Worm (Caenorhabditis elegans) whole organism, mixed stage, embryonic: ENCODE results near the gene pmp-2.

Experiments used
- M03D4.4 ChIP-seq: sonication (generic microtip); optimal IDR thresholded peaks from 2 replicates; lab custom pipeline; 2017; ENCODE audit warnings: mild to moderate bottlenecking, missing genetic modification characterization, missing compliant biosample characterization
- bed-3 ChIP-seq: fragments of 200-800 bp; sonication (Bioruptor generic); optimal IDR thresholded peaks from 3 replicates; lab custom pipeline; 2018; ENCODE audit warnings: mild to moderate bottlenecking, missing genetic modification characterization, moderate library complexity, missing compliant biosample characterization
- blmp-1 ChIP-seq: fragments of 150-350 bp; optimal IDR thresholded peaks from 2 replicates; lab custom pipeline; 2014; ENCODE audit warnings: missing biosample characterization, missing genetic modification characterization
- ceh-43 ChIP-seq: fragments of 200-800 bp; sonication (Bioruptor generic); optimal IDR thresholded peaks from 2 replicates; lab custom pipeline; 2018; ENCODE audit warnings: mild to moderate bottlenecking, missing genetic modification characterization, moderate library complexity, missing compliant biosample characterization
- ceh-83 ChIP-seq: fragments of 200-800 bp; sonication (Bioruptor generic); optimal IDR thresholded peaks from 2 replicates; lab custom pipeline; 2018; ENCODE audit warnings: mild to moderate bottlenecking, missing genetic modification characterization, missing compliant biosample characterization
- ces-1 ChIP-seq: fragments of 150-350 bp; optimal IDR thresholded peaks from 2 replicates; lab custom pipeline; 2014; ENCODE audit warnings: missing biosample characterization, missing genetic modification reagents, missing genetic modification characterization
- cnd-1 ChIP-seq: fragments of 200-800 bp; sonication (Bioruptor generic); optimal IDR thresholded peaks from 2 replicates; lab custom pipeline; 2018; ENCODE audit warnings: mild to moderate bottlenecking, missing genetic modification characterization, missing compliant biosample characterization
- drap-1 ChIP-seq: fragments of 200-800 bp; sonication (Bioruptor generic); optimal IDR thresholded peaks from 3 replicates; lab custom pipeline; 2018; ENCODE audit warnings: mild to moderate bottlenecking, missing genetic modification characterization, missing compliant biosample characterization
- elt-1 ChIP-seq: sonication (generic microtip); optimal IDR thresholded peaks from 2 replicates; lab custom pipeline; 2017; ENCODE audit warnings: missing genetic modification characterization, mild to moderate bottlenecking, missing compliant biosample characterization, antibody characterized with exemption, moderate library complexity, borderline replicate concordance; ENCODE audit not compliant: insufficient read depth
- elt-3 ChIP-seq: fragments of 150-350 bp; optimal IDR thresholded peaks from 2 replicates; lab custom pipeline; 2014; ENCODE audit warnings: missing biosample characterization, missing genetic modification characterization
- flh-1 ChIP-seq: fragments of 200-800 bp; sonication (Bioruptor generic); optimal IDR thresholded peaks from 2 replicates; lab custom pipeline; 2018; ENCODE audit warnings: mild to moderate bottlenecking, missing genetic modification characterization, moderate library complexity, missing compliant biosample characterization
- ham-2 ChIP-seq: fragments of 200-800 bp; sonication (Bioruptor generic); optimal IDR thresholded peaks from 2 replicates; lab custom pipeline; 2018; ENCODE audit warnings: mild to moderate bottlenecking, missing genetic modification characterization, missing compliant biosample characterization
- hlh-1 ChIP-seq: fragments of 150-350 bp; optimal IDR thresholded peaks from 2 replicates; lab custom pipeline; 2014; ENCODE audit warnings: missing biosample characterization, missing genetic modification reagents, missing genetic modification characterization
- lin-13 ChIP-seq: fragments of 150-350 bp; optimal IDR thresholded peaks from 2 replicates; lab custom pipeline; 2014; ENCODE audit warnings: missing biosample characterization, missing genetic modification characterization
- lin-32 ChIP-seq: fragments of 200-800 bp; sonication (Bioruptor generic); optimal IDR thresholded peaks from 2 replicates; lab custom pipeline; 2018; ENCODE audit warnings: mild to moderate bottlenecking, missing genetic modification characterization, missing compliant biosample characterization
- lsy-2 ChIP-seq: fragments of 150-350 bp; optimal IDR thresholded peaks from 2 replicates; lab custom pipeline; 2014; ENCODE audit warnings: missing biosample characterization, missing genetic modification characterization
- mab-5 ChIP-seq: fragments of 150-350 bp; optimal IDR thresholded peaks from 2 replicates; lab custom pipeline; 2014; ENCODE audit warnings: missing biosample characterization, missing genetic modification characterization
- mep-1 ChIP-seq: fragments of 150-350 bp; optimal IDR thresholded peaks from 2 replicates; lab custom pipeline; 2017; ENCODE audit warnings: missing biosample characterization, missing genetic modification reagents, missing genetic modification characterization, inconsistent platforms
- mls-2 ChIP-seq: sonication (generic microtip); optimal IDR thresholded peaks from 2 replicates; lab custom pipeline; 2016; ENCODE audit warnings: mild to moderate bottlenecking, missing genetic modification characterization, moderate library complexity, missing compliant biosample characterization
- nhr-12 ChIP-seq: fragments of 150-350 bp; optimal IDR thresholded peaks from 2 replicates; lab custom pipeline; 2014; ENCODE audit warnings: missing biosample characterization, missing genetic modification characterization
- nhr-237 ChIP-seq: fragments of 150-350 bp; optimal IDR thresholded peaks from 2 replicates; lab custom pipeline; 2014; ENCODE audit warnings: missing biosample characterization, missing genetic modification characterization
- nhr-28 ChIP-seq: fragments of 150-350 bp; optimal IDR thresholded peaks from 2 replicates; lab custom pipeline; 2014; ENCODE audit warnings: missing biosample characterization, missing genetic modification characterization
- pha-4 ChIP-seq: fragments of 150-350 bp; optimal IDR thresholded peaks from 2 replicates; lab custom pipeline; 2018; ENCODE audit warnings: missing biosample characterization, missing genetic modification reagents, missing genetic modification characterization
- sem-2 ChIP-seq: fragments of 200-800 bp; sonication (Bioruptor generic); optimal IDR thresholded peaks from 2 replicates; lab custom pipeline; 2018; ENCODE audit warnings: mild to moderate bottlenecking, missing genetic modification characterization, missing compliant biosample characterization
- sptf-1 ChIP-seq: sonication (generic microtip); optimal IDR thresholded peaks from 2 replicates; lab custom pipeline; 2017; ENCODE audit warnings: mild to moderate bottlenecking, missing genetic modification characterization, moderate library complexity, missing compliant biosample characterization
- unc-120 ChIP-seq: sonication (generic microtip); optimal IDR thresholded peaks from 2 replicates; lab custom pipeline; 2017; ENCODE audit warnings: missing genetic modification characterization, missing compliant biosample characterization; ENCODE audit not compliant: poor library complexity, severe bottlenecking
- unc-39 ChIP-seq: fragments of 150-350 bp; optimal IDR thresholded peaks from 2 replicates; lab custom pipeline; 2014; ENCODE audit warnings: missing biosample characterization, missing genetic modification characterization
- unc-62 ChIP-seq: fragments of 150-350 bp; optimal IDR thresholded peaks from 2 replicates; lab custom pipeline; 2014; ENCODE audit warnings: missing biosample characterization, missing genetic modification reagents, missing genetic modification characterization
- zip-8 ChIP-seq: fragments of 150-350 bp; optimal IDR thresholded peaks from 2 replicates; lab custom pipeline; 2014; ENCODE audit warnings: missing biosample characterization, missing genetic modification characterization
- ztf-11 ChIP-seq: fragments of 150-350 bp; optimal IDR thresholded peaks from 2 replicates; lab custom pipeline; 2014; ENCODE audit warnings: missing biosample characterization, missing genetic modification characterization

The pmp-2 gene

ce11 chrII:6872493-6872892 is 15.1 kb downstream of the pmp-2 start, which contains the start of gene C44B7.5:
C44B7.5 (minus strand) TSS chrII:6872593.
- no peak for TF ChIP-seq mep-1
- TF ChIP-seq mab-5 (tag; lab: Kevin White, UChicago) = no peak
- TF ChIP-seq elt-1 (tag; lab: Kevin White, UChicago) = no peak
- TF ChIP-seq nhr-12 (tag; lab: Kevin White, UChicago) = no peak
- no peak for TF ChIP-seq drap-1 (GFP tag; lab: Kevin White, UChicago)
- TF ChIP-seq cnd-1 = no peak
- TF ChIP-seq mls-2 (tag; lab: Kevin White, UChicago) = no peak
- no peak for TF ChIP-seq sem-2 (GFP tag; lab: Kevin White, UChicago)
- no peak for TF ChIP-seq lin-32
- no peak for TF ChIP-seq sptf-1 (tag; lab: Kevin White, UChicago)
- TF ChIP-seq ceh-43 (GFP tag; lab: Kevin White, UChicago) = no peak
- no peak for TF ChIP-seq blmp-1 (tag; lab: Kevin White, UChicago)
- no peak for TF ChIP-seq pha-4 (tag; lab: Kevin White, UChicago)
- TF ChIP-seq ceh-83 (GFP tag; lab: Kevin White, UChicago) = no peak
- TF ChIP-seq elt-3 (tag; lab: Kevin White, UChicago) = no peak
- no peak for TF ChIP-seq M03D4.4 (tag; lab: Kevin White, UChicago)
- no peak for TF ChIP-seq hlh-1 (tag; lab: Kevin White, UChicago)
- TF ChIP-seq ztf-11 (tag; lab: Kevin White, UChicago) = no peak
- TF ChIP-seq ces-1 (GFP tag; lab: Kevin White, UChicago) = no peak

ce11 chrII:6870803-6871202 is 16.8 kb downstream of the pmp-2 start, which contains the start of gene clhm-1:
clhm-1 (minus strand) TSS chrII:6871009.
- TF ChIP-seq zip-8 (tag; lab: Kevin White, UChicago) (no peak), hlh-1 (tag; lab: Kevin White, UChicago) (peak; percentile 62)

- TF ChIP-seq sptf-1 (tag; lab: Kevin White, UChicago) (no peak), lsy-2 (tag; lab: Kevin White, UChicago) (no peak), ztf-11 (tag; lab: Kevin White, UChicago) (no peak), unc-39 (tag; lab: Kevin White, UChicago) (no peak), mep-1 (no peak), nhr-237 (tag; lab: Kevin White, UChicago) (no peak), flh-1 (GFP tag; lab: Kevin White, UChicago) (no peak)
Measured at ce11 chrII:6863652-6864051, 24.0 kb downstream of the pmp-2 start, which contains the start of gene aff-1. aff-1 (minus strand) TSS chrII:6863752.

- TF ChIP-seq bed-3 (GFP tag; lab: Kevin White, UChicago) (no peak), lsy-2 (tag; lab: Kevin White, UChicago) (no peak), mep-1 (no peak)
- TF ChIP-seq, all 35 proteins: peak for 0
Measured at ce11 chrII:6860043-6860442, 27.6 kb downstream of the pmp-2 start.

- TF ChIP-seq hlh-1 (tag; lab: Kevin White, UChicago) (peak; percentile 10), ham-2 (GFP tag; lab: Kevin White, UChicago) (peak; percentile 46), M03D4.4 (tag; lab: Kevin White, UChicago) (peak; percentile 28), drap-1 (GFP tag; lab: Kevin White, UChicago) (peak; percentile 15), ces-1 (GFP tag; lab: Kevin White, UChicago) (peak; percentile 65), nhr-237 (tag; lab: Kevin White, UChicago) (peak; percentile 30), pha-4 (tag; lab: Kevin White, UChicago) (peak; percentile 75), lin-13 (tag; lab: Kevin White, UChicago) (peak; percentile 62), unc-62 (GFP tag; lab: Kevin White, UChicago) (peak; percentile 57), sptf-1 (tag; lab: Kevin White, UChicago) (peak; percentile 71), lin-32 (no peak), zip-8 (tag; lab: Kevin White, UChicago) (no peak), mls-2 (tag; lab: Kevin White, UChicago) (peak; percentile 80), mep-1 (peak; percentile 17), unc-120 (tag; lab: Kevin White, UChicago) (peak; percentile 38), nhr-28 (tag; lab: Kevin White, UChicago) (no peak), ztf-11 (tag; lab: Kevin White, UChicago) (no peak), cnd-1 (no peak)
Measured at ce11 chrII:6858835-6859234, 28.8 kb downstream of the pmp-2 start.
